Worm (Caenorhabditis elegans): ENCODE measurements around the gene B0001.2.

Gene B0001.2

DNA sequence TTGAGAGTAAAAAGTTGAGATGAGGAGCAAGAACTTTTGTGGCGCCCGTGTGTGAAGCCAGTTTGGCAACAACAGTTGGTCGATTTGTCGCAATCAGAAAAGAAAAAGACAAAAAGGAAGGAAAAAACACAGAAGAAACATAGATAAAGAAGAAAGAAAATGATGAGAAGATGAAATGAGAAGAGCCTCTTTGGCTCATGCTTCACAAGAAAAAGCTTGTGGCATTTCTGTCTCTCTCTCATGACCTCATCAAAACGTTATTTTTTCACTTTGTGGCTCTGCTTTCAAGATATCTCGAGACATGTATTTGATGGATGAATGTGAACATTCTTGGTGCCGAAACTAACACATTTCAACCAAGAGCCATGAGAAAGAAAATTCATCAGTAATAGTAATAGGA is 37.7 kb downstream of the B0001.2 start (continued):
- TF ChIP-seq mxl-3 (GFP tag; optimal IDR thresholded peaks at IDR 0.05): no peak

DNA sequence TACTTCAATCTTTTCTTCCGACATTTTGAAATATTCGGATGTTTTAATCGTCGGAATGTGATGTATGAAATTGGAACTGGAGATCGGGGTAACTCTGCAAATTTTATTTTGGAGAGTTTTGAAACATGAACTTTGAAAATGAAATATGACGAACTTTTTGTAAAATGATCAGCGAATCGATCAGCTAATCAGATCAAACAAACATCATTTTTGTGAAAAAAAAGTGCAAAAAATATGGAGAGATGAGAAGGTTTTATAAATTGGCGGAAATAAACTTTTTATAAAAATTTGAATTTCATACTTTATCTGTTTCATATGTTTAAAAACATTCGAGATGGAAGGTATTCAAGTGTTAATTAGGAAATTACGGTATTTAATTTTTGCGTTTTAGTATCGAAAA is 39.3 kb downstream of the B0001.2 start, which contains the start of gene dlc-2:
dlc-2 (minus strand) TSS at position 101 of the 400 bp plus-strand sequence.
- no peak for TF ChIP-seq madf-5 (GFP tag; IDR thresholded peaks at IDR 0.05)
- TF ChIP-seq Y5F2A.4 (GFP tag; optimal IDR thresholded peaks at IDR 0.05): no peak
- TF ChIP-seq ceh-44 (GFP tag; IDR thresholded peaks at IDR 0.05): no peak
- TF ChIP-seq dpl-1 (GFP tag; optimal IDR thresholded peaks at IDR 0.05): no peak
- no peak for TF ChIP-seq sdz-12 (GFP tag; optimal IDR thresholded peaks at IDR 0.05)
- TF ChIP-seq T26A8.4 (GFP tag; IDR thresholded peaks at IDR 0.05): no peak
- no peak for TF ChIP-seq F49E8.2 (tag; optimal IDR thresholded peaks at IDR 0.05; ENCODE audit: borderline replicate concordance)
- no peak for TF ChIP-seq lin-29 (GFP tag; IDR thresholded peaks at IDR 0.05)

DNA sequence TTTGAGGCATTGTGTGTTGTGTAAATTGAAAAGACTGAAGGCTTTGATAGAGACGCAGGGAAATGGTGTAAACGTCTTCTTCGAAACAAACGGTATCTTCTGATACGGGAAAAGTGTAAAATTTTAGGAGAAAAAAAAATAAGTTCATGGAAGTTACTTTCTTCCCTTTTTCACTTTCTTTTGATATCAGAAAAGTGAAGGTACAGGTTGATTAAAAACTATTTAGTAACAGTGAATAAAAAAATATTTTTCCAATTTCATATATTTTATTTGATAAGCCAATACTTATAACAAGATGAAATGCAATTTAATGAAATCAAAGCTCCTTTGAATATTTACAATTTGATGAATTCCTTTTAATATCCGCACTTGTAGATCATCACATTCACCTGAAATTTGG is 40.4 kb downstream of the B0001.2 start, which contains the start of gene col-129:
col-129 (minus strand) TSS at position 101 of the 400 bp plus-strand sequence.
- TF ChIP-seq hlh-11 (tag; optimal IDR thresholded peaks at IDR 0.05) (no peak), rbr-2 (tag; optimal IDR thresholded peaks at IDR 0.05) (no peak), hlh-30 (tag; optimal IDR thresholded peaks at IDR 0.05; ENCODE audit: insufficient read depth) (no peak), lin-15B (tag; optimal IDR thresholded peaks at IDR 0.05) (no peak), unc-62 (GFP tag; optimal IDR thresholded peaks at IDR 0.05 in 1 of 2) (no peak), unc-62 (tag; optimal IDR thresholded peaks at IDR 0.05) (no peak), set-16 (GFP tag; IDR thresholded peaks at IDR 0.05) (no peak), dmd-6 (GFP tag; IDR thresholded peaks at IDR 0.05) (no peak), ceh-32 (tag; optimal IDR thresholded peaks at IDR 0.05; ENCODE audit: poor library complexity) (no peak), Y75B8A.6 (GFP tag; IDR thresholded peaks at IDR 0.05) (no peak), snpc-1.2 (GFP tag; IDR thresholded peaks at IDR 0.05) (no peak), egl-43 (GFP tag; IDR thresholded peaks at IDR 0.05) (no peak)

DNA sequence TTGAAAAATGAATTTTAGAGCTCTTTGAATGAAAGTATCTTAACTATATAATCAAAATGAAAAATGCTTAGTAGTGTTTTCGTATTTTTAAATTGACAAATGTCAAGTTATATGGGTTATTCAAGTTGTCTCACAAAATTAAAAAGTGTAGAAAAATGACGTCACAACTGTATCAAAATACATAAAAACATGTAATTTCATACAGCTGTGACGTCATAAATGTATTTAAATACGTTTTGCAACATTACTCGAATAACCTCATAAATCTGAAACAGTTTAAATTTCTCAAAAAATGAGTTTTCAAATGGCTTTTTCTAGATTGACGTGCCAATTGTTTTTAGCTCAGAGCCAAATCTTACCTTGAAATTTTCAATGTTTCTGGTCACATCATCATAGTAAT is 41.0 kb downstream of the B0001.2 start:
- TF ChIP-seq tra-1 (GFP tag; IDR thresholded peaks at IDR 0.05) (0 out of 2 replicates have a peak, but pooled peaks have one; percentile 19), ceh-20 (GFP tag; IDR thresholded peaks at IDR 0.05) (no peak)

DNA sequence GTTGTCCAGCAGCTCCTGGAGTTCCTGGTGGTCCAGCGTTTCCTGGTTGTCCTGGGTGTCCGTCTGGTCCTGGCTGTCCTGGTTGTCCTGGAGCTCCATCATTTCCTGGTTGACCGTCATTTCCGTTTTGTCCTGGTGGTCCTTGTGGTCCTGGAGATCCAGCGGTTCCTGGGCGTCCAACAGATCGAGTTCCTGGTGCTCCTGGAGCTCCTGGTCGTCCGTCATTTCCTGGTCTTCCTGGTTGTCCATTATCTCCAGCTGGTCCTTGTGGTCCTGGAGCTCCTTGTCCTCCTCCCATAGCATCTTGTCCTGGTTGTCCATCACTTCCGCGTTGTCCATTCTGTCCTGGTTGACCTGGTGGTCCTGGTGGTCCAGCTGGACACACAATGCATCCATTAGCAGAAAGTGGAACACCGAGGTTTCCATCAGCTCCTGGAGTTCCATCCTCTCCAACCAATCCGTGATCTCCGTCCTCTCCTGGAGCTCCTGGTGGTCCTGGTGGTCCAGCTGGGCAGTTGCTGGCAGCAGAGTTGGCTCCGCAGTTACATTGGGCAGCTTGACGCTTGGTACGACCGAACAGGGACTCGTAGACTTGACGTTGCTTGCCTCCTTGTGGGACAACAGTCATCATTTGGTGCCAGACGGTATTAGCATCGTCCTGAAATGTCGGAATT is 41.7 kb downstream of the B0001.2 start:
- peak; percentile 82 for TF ChIP-seq set-16 (GFP tag; IDR thresholded peaks at IDR 0.05)
- 0 out of 2 replicates have a peak, but pooled peaks have one; percentile 20 for TF ChIP-seq tra-1 (GFP tag; IDR thresholded peaks at IDR 0.05)
- no peak; the same call in 1 of the 2 replicates for TF ChIP-seq hmg-1.1 (GFP tag; IDR thresholded peaks at IDR 0.05)
- no peak for TF ChIP-seq dmd-8 (GFP tag; IDR thresholded peaks at IDR 0.05)
- no peak for TF ChIP-seq ceh-32 (tag; optimal IDR thresholded peaks at IDR 0.05; ENCODE audit: poor library complexity)
- TF ChIP-seq tag-97 (GFP tag; IDR thresholded peaks at IDR 0.05): no peak
- no peak for TF ChIP-seq skn-1 (tag; optimal IDR thresholded peaks at IDR 0.05)
- TF ChIP-seq mep-1 (tag; optimal IDR thresholded peaks at IDR 0.05): no peak
- TF ChIP-seq hlh-11 (tag; optimal IDR thresholded peaks at IDR 0.05): peak; percentile 3
- peak; percentile 27 for TF ChIP-seq gei-8 (GFP tag; optimal IDR thresholded peaks at IDR 0.05)
- TF ChIP-seq egl-43 (GFP tag; IDR thresholded peaks at IDR 0.05): peak; percentile 49; the same call in 1 of the 2 replicates
- no peak for TF ChIP-seq vab-7 (GFP tag; IDR thresholded peaks at IDR 0.05)
- TF ChIP-seq lin-13 (GFP tag; optimal IDR thresholded peaks at IDR 0.05): no peak
